Fruit fly (Drosophila melanogaster) whole organism, pupa: Measurements from ENCODE around the gene CG32100.

ENCODE experiments used
- CG10348 ChIP-seq: fragments of 200-800 bp; sonication (Bioruptor generic); IDR thresholded peaks from 2 replicates; pipeline ENCODE4 v1.3.6; 2022; ENCODE audit warnings: missing biosample characterization, missing genetic modification characterization
- CG12605 ChIP-seq: fragments of 200-800 bp; sonication (Bioruptor generic); IDR thresholded peaks from 2 replicates; pipeline ENCODE4 v1.3.6; 2022; ENCODE audit warnings: missing biosample characterization, missing genetic modification characterization
- CG13204 ChIP-seq: fragments of 200-800 bp; sonication (Bioruptor generic); optimal IDR thresholded peaks from 2 replicates; lab custom pipeline; 2018; ENCODE audit warnings: missing biosample characterization, mild to moderate bottlenecking, missing genetic modification characterization, moderate library complexity
- CG14655 ChIP-seq: fragments of 200-800 bp; sonication (Bioruptor generic); optimal IDR thresholded peaks from 3 replicates; lab custom pipeline; 2017; ENCODE audit warnings: mild to moderate bottlenecking, missing biosample characterization, missing genetic modification reagents, missing genetic modification characterization
- CG15710 ChIP-seq: fragments of 200-800 bp; sonication (Bioruptor generic); optimal IDR thresholded peaks from 2 replicates; lab custom pipeline; 2018; ENCODE audit warnings: missing biosample characterization, mild to moderate bottlenecking, missing genetic modification characterization, moderate library complexity
- CG17806 ChIP-seq: fragments of 200-800 bp; sonication (Bioruptor generic); optimal IDR thresholded peaks from 2 replicates; lab custom pipeline; 2018; ENCODE audit warnings: missing biosample characterization, mild to moderate bottlenecking, missing genetic modification characterization, moderate library complexity
- CG32121 ChIP-seq: fragments of 200-800 bp; sonication (Bioruptor generic); IDR thresholded peaks from 2 replicates; pipeline ENCODE4 v1.3.6; 2022; ENCODE audit warnings: missing biosample characterization, missing genetic modification characterization
- CG34367 ChIP-seq: fragments of 200-800 bp; sonication (Bioruptor generic); optimal IDR thresholded peaks from 2 replicates; lab custom pipeline; 2018; ENCODE audit warnings: missing biosample characterization, mild to moderate bottlenecking, missing genetic modification characterization
- CG4496 ChIP-seq: fragments of 200-800 bp; sonication (Bioruptor generic); IDR thresholded peaks from 3 replicates; pipeline ENCODE4 v1.3.6; 2022; ENCODE audit warnings: missing biosample characterization, missing genetic modification characterization
- CG8159 ChIP-seq: fragments of 200-800 bp; sonication (Bioruptor generic); optimal IDR thresholded peaks from 3 replicates; lab custom pipeline; 2018; ENCODE audit warnings: missing biosample characterization, mild to moderate bottlenecking, missing genetic modification characterization, moderate library complexity
- CG8301 ChIP-seq: fragments of 200-800 bp; sonication (Bioruptor generic); optimal IDR thresholded peaks from 2 replicates; lab custom pipeline; 2018; ENCODE audit warnings: missing biosample characterization, mild to moderate bottlenecking, missing genetic modification characterization
- CG9948 ChIP-seq: fragments of 200-800 bp; sonication (Bioruptor generic); optimal IDR thresholded peaks from 2 replicates; lab custom pipeline; 2018; ENCODE audit warnings: missing biosample characterization, mild to moderate bottlenecking, missing genetic modification characterization, moderate library complexity
- D1 ChIP-seq: fragments of 200-800 bp; sonication (Bioruptor generic); optimal IDR thresholded peaks from 2 replicates; lab custom pipeline; 2018; ENCODE audit warnings: missing biosample characterization, mild to moderate bottlenecking, missing genetic modification characterization, moderate library complexity
- EcR ChIP-seq: fragments of 200-800 bp; sonication (Bioruptor generic); optimal IDR thresholded peaks from 3 replicates; lab custom pipeline; 2019; ENCODE audit warnings: missing biosample characterization, missing genetic modification characterization, mild to moderate bottlenecking, moderate library complexity, missing genetic modification reagents
- Ets98B ChIP-seq: fragments of 200-800 bp; sonication (Bioruptor generic); IDR thresholded peaks from 2 replicates; pipeline ENCODE4 v1.3.6; 2022; ENCODE audit warnings: missing biosample characterization, missing genetic modification characterization
- Pif1A ChIP-seq: fragments of 200-800 bp; sonication (Bioruptor generic); optimal IDR thresholded peaks from 3 replicates; lab custom pipeline; 2016; ENCODE audit warnings: missing biosample characterization, missing genetic modification characterization
- Pif1B ChIP-seq: fragments of 200-800 bp; sonication (Bioruptor generic); optimal IDR thresholded peaks from 3 replicates; lab custom pipeline; 2016; ENCODE audit warnings: missing biosample characterization, missing genetic modification characterization
- Snoo ChIP-seq: fragments of 200-800 bp; sonication (Bioruptor generic); optimal IDR thresholded peaks from 3 replicates; lab custom pipeline; 2017; ENCODE audit warnings: missing biosample characterization, mild to moderate bottlenecking, missing genetic modification characterization, inconsistent platforms
- fd96Ca ChIP-seq: fragments of 200-800 bp; sonication (Bioruptor generic); IDR thresholded peaks from 3 replicates; pipeline ENCODE4 v1.3.6; 2022; ENCODE audit warnings: missing biosample characterization, missing genetic modification characterization
- gl ChIP-seq: fragments of 200-800 bp; sonication (Bioruptor generic); optimal IDR thresholded peaks from 2 replicates; lab custom pipeline; 2018; ENCODE audit warnings: missing biosample characterization, mild to moderate bottlenecking, missing genetic modification characterization
- rn ChIP-seq: fragments of 200-800 bp; sonication (Bioruptor generic); IDR thresholded peaks from 2 replicates; pipeline ENCODE4 v1.3.6; 2022; ENCODE audit warnings: missing biosample characterization, missing genetic modification characterization

The CG32100 gene

dm6 chr3L:12276495-12276894, 9.2 kb downstream of the CG32100 start:
- TF ChIP-seq CG4496 (GFP tag; lab: Robert Waterston, UW), result no peak
- TF ChIP-seq, all 21 proteins: peak for 0

dm6 chr3L:12277054-12277879, 9.9 kb downstream of the CG32100 start, which contains the start of the genes Sms and INPP5E:
Gene Sms (minus strand): TSS chr3L:12277251.
Gene INPP5E (plus strand): TSS chr3L:12277655.
- TF ChIP-seq CG13204 (GFP tag; lab: Kevin White, UChicago) (no peak), Snoo (tag; lab: Kevin White, UChicago) (no peak), CG8159 (tag; lab: Kevin White, UChicago) (peak; percentile 60), Pif1A (GFP tag; lab: Kevin White, UChicago) (no peak), CG8301 (tag; lab: Kevin White, UChicago) (no peak), fd96Ca (no peak), CG14655 (peak; percentile 40), Pif1B (peak; percentile 0), CG4496 (GFP tag; lab: Robert Waterston, UW) (peak; percentile 68), CG15710 (tag; lab: Kevin White, UChicago) (peak; percentile 37), CG32121 (GFP tag; lab: Robert Waterston, UW) (no peak), CG10348 (GFP tag; lab: Robert Waterston, UW) (no peak), CG17806 (tag; lab: Kevin White, UChicago) (no peak)
- TF ChIP-seq, all 21 proteins: peak for 5

dm6 chr3L:12277880-12278287, 10.6 kb downstream of the CG32100 start:
- peak; percentile 36; the same call in 1 of the 3 replicates for TF ChIP-seq CG4496 (GFP tag; lab: Robert Waterston, UW)
- peak; percentile 28; the same call in 1 of the 2 replicates for TF ChIP-seq CG32121 (GFP tag; lab: Robert Waterston, UW)
- TF ChIP-seq Ets98B (GFP tag; lab: Robert Waterston, UW), result no peak

dm6 chr3L:12287370-12287769, 20.0 kb downstream of the CG32100 start:
- no peak for TF ChIP-seq D1 (tag; lab: Kevin White, UChicago)
- TF ChIP-seq CG15710 (tag; lab: Kevin White, UChicago), result no peak
- TF ChIP-seq CG14655, result no peak
- TF ChIP-seq gl, result no peak
- TF ChIP-seq fd96Ca, result no peak
- TF ChIP-seq CG12605 (GFP tag; lab: Robert Waterston, UW), result no peak
- TF ChIP-seq CG8159 (tag; lab: Kevin White, UChicago), result no peak
- no peak for TF ChIP-seq CG13204 (GFP tag; lab: Kevin White, UChicago)
- TF ChIP-seq CG34367 (tag; lab: Kevin White, UChicago), result no peak
- no peak for TF ChIP-seq rn (GFP tag; lab: Robert Waterston, UW)
- TF ChIP-seq Ets98B (GFP tag; lab: Robert Waterston, UW), result no peak

dm6 chr3L:12289664-12290063, 22.3 kb downstream of the CG32100 start:
- TF ChIP-seq CG12605 (GFP tag; lab: Robert Waterston, UW), result no peak
- no peak for TF ChIP-seq CG14655
- TF ChIP-seq gl, result no peak
- no peak for TF ChIP-seq CG8159 (tag; lab: Kevin White, UChicago)

- TF ChIP-seq CG14655 (no peak), Pif1B (no peak), CG8301 (tag; lab: Kevin White, UChicago) (no peak), CG13204 (GFP tag; lab: Kevin White, UChicago) (no peak), EcR (no peak), rn (GFP tag; lab: Robert Waterston, UW) (no peak), Ets98B (GFP tag; lab: Robert Waterston, UW) (no peak), D1 (tag; lab: Kevin White, UChicago) (no peak), CG15710 (tag; lab: Kevin White, UChicago) (no peak), CG8159 (tag; lab: Kevin White, UChicago) (no peak), CG9948 (tag; lab: Kevin White, UChicago) (no peak), CG17806 (tag; lab: Kevin White, UChicago) (no peak)
Measured at dm6 chr3L:12290556-12290955, 23.2 kb downstream of the CG32100 start.

- TF ChIP-seq fd96Ca (no peak), CG14655 (no peak)
Measured at dm6 chr3L:12294602-12295001, 27.3 kb downstream of the CG32100 start.
